Worm (Caenorhabditis elegans): ENCODE results near the gene sqst-1.

Gene sqst-1

ce11 chrIV:12084587-12084986 lies 50.5 kb downstream of the sqst-1 start:
- no peak for TF ChIP-seq ceh-82 (tag; optimal IDR thresholded peaks at IDR 0.05)
- TF ChIP-seq ama-1 (optimal IDR thresholded peaks at IDR 0.05): peak; percentile 25
- no peak for TF ChIP-seq nhr-43 (tag; optimal IDR thresholded peaks at IDR 0.05; ENCODE audit: poor library complexity, severe bottlenecking)
- no peak for TF ChIP-seq sea-2 (GFP tag; optimal IDR thresholded peaks at IDR 0.05)
- TF ChIP-seq ceh-16 (tag; optimal IDR thresholded peaks at IDR 0.05): no peak

- TF ChIP-seq mdl-1 (tag; optimal IDR thresholded peaks at IDR 0.05) (no peak), fkh-2 (tag; optimal IDR thresholded peaks at IDR 0.05) (no peak), nhr-43 (tag; optimal IDR thresholded peaks at IDR 0.05; ENCODE audit: poor library complexity, severe bottlenecking) (no peak), hmg-11 (tag; optimal IDR thresholded peaks at IDR 0.05) (no peak), ceh-16 (tag; optimal IDR thresholded peaks at IDR 0.05) (no peak), ZK546.5 (tag; optimal IDR thresholded peaks at IDR 0.05) (no peak), ama-1 (optimal IDR thresholded peaks at IDR 0.05) (no peak)
These were observed 51.0 kb downstream of the sqst-1 start, which contains the start of gene rbm-34 for ce11 chrIV:12085120-12085519. rbm-34 (plus strand) TSS chrIV:12085420.
